Fruit fly (Drosophila melanogaster) whole organism, prepupa: ENCODE measurements around the gene fon.

Source experiments
- Hr38 ChIP-seq: sonication (Bioruptor generic); optimal IDR thresholded peaks from 2 replicates; lab custom pipeline; 2016; ENCODE audit warnings: missing biosample characterization, missing genetic modification characterization
- Lpt ChIP-seq: fragments of 200-800 bp; sonication (Bioruptor generic); optimal IDR thresholded peaks from 3 replicates; lab custom pipeline; 2016; ENCODE audit warnings: missing biosample characterization, missing genetic modification characterization
- net ChIP-seq: fragments of 200-800 bp; sonication (Bioruptor generic); optimal IDR thresholded peaks from 3 replicates; lab custom pipeline; 2016; ENCODE audit warnings: missing biosample characterization, missing genetic modification characterization
- spab ChIP-seq: fragments of 200-800 bp; sonication (Bioruptor generic); optimal IDR thresholded peaks from 2 replicates; lab custom pipeline; 2017; ENCODE audit warnings: missing biosample characterization, mild to moderate bottlenecking, missing genetic modification characterization, missing genetic modification reagents

- TF ChIP-seq Lpt (no peak), net (no peak), Hr38 (GFP tag; lab: Kevin White, UChicago) (no peak), spab (GFP tag; lab: Kevin White, UChicago) (no peak)
Observed at dm6 chr2L:19382353-19382752, 3.7 kb downstream of the fon start.
